Worm (Caenorhabditis elegans) whole organism, mixed stage, embryonic: ENCODE data around the gene M01F1.4.
A peak's percentile ranks its signal among the peaks of the same experiment; 100 is the strongest.

Experiments used
- ces-1 ChIP-seq: fragments of 150-350 bp; optimal IDR thresholded peaks from 2 replicates; lab custom pipeline; 2014; ENCODE audit warnings: missing biosample characterization, missing genetic modification reagents, missing genetic modification characterization
- drap-1 ChIP-seq: fragments of 200-800 bp; sonication (Bioruptor generic); optimal IDR thresholded peaks from 3 replicates; lab custom pipeline; 2018; ENCODE audit warnings: mild to moderate bottlenecking, missing genetic modification characterization, missing compliant biosample characterization
- elt-3 ChIP-seq: fragments of 150-350 bp; optimal IDR thresholded peaks from 2 replicates; lab custom pipeline; 2014; ENCODE audit warnings: missing biosample characterization, missing genetic modification characterization
- hlh-1 ChIP-seq: fragments of 150-350 bp; optimal IDR thresholded peaks from 2 replicates; lab custom pipeline; 2014; ENCODE audit warnings: missing biosample characterization, missing genetic modification reagents, missing genetic modification characterization
- mep-1 ChIP-seq: fragments of 150-350 bp; optimal IDR thresholded peaks from 2 replicates; lab custom pipeline; 2017; ENCODE audit warnings: missing biosample characterization, missing genetic modification reagents, missing genetic modification characterization, inconsistent platforms
- mls-2 ChIP-seq: sonication (generic microtip); optimal IDR thresholded peaks from 2 replicates; lab custom pipeline; 2016; ENCODE audit warnings: mild to moderate bottlenecking, missing genetic modification characterization, moderate library complexity, missing compliant biosample characterization
- nhr-12 ChIP-seq: fragments of 150-350 bp; optimal IDR thresholded peaks from 2 replicates; lab custom pipeline; 2014; ENCODE audit warnings: missing biosample characterization, missing genetic modification characterization
- nhr-237 ChIP-seq: fragments of 150-350 bp; optimal IDR thresholded peaks from 2 replicates; lab custom pipeline; 2014; ENCODE audit warnings: missing biosample characterization, missing genetic modification characterization
- nhr-76 ChIP-seq: sonication (generic microtip); optimal IDR thresholded peaks from 2 replicates; lab custom pipeline; 2017; ENCODE audit warnings: missing biosample characterization, missing genetic modification characterization
- pha-4 ChIP-seq: fragments of 150-350 bp; optimal IDR thresholded peaks from 2 replicates; lab custom pipeline; 2018; ENCODE audit warnings: missing biosample characterization, missing genetic modification reagents, missing genetic modification characterization
- unc-62 ChIP-seq: fragments of 150-350 bp; optimal IDR thresholded peaks from 2 replicates; lab custom pipeline; 2014; ENCODE audit warnings: missing biosample characterization, missing genetic modification reagents, missing genetic modification characterization
- ztf-11 ChIP-seq: fragments of 150-350 bp; optimal IDR thresholded peaks from 2 replicates; lab custom pipeline; 2014; ENCODE audit warnings: missing biosample characterization, missing genetic modification characterization

DNA sequence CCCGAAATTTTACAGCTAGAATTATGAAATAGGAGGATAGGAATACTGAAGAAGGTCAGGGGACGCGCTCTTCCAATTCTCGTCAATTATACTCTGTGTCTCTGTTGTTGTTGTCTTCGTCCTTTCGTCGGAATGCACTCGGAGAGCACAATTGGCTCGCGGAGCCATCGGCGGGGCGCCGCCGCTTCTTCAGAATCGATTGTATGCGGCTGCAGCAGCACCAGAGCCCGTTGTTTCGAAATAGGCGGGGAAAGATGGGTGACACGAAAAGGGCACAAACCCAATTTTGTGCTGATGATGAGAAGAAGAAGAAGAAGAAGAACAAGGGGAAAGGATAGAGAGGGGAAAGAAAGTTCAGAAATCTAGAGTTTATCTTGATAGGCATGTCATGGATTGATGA lies 32.3 kb upstream of the M01F1.4 start:
- TF ChIP-seq ces-1 (peak; percentile 89), drap-1 (GFP tag; lab: Kevin White, UChicago) (no peak), hlh-1 (tag; lab: Kevin White, UChicago) (no peak), pha-4 (no peak), nhr-237 (tag; lab: Kevin White, UChicago) (no peak), unc-62 (GFP tag; lab: Kevin White, UChicago) (no peak), mep-1 (tag; lab: Kevin White, UChicago) (no peak), nhr-12 (tag; lab: Kevin White, UChicago) (no peak), nhr-76 (tag; lab: Kevin White, UChicago) (no peak), mls-2 (tag; lab: Kevin White, UChicago) (no peak), elt-3 (tag; lab: Kevin White, UChicago) (no peak), ztf-11 (tag; lab: Kevin White, UChicago) (no peak)
